Worm (Caenorhabditis elegans): Measurements from ENCODE around the gene nlp-20.

Gene nlp-20

DNA sequence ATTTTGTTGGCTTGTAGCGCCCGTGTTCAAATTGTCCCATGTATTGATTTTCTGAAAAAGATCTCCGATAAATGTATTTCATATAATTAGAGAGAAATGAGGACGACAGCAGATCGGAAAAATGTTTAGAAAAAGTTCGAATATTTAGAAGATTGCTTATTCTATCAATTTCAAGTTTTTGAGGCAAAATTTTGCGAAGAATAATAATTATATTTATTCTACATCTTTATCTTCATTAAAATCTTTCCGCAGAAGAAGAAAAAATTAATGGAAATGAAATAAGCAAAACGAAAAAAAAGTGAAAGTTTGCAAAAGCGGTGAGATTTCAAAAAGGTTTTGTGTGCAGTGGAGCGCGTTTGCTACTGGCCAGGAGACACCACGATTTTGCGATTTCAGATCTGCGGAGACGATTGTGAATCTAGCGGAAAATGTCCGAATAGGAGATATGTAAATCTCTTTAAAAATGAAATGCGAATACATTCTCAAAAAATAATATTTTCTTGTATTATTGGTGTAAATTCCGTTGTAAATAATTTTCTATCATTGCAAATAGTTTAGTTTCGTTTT, 11.4 kb upstream of the nlp-20 start, which contains the start of gene nrde-4 (continued):
- TF ChIP-seq hlh-8 (tag; optimal IDR thresholded peaks at IDR 0.05) = peak; percentile 60
- TF ChIP-seq dve-1 (tag; optimal IDR thresholded peaks at IDR 0.05) = peak; percentile 25
- TF ChIP-seq lim-6 (tag; optimal IDR thresholded peaks at IDR 0.05) = no peak
- no peak for TF ChIP-seq fkh-10 (GFP tag; optimal IDR thresholded peaks at IDR 0.05)
- TF ChIP-seq ceh-30 (tag; optimal IDR thresholded peaks at IDR 0.05) = peak; percentile 56
- TF ChIP-seq T23F11.4 (GFP tag; optimal IDR thresholded peaks at IDR 0.05) = no peak
- no peak for TF ChIP-seq madf-2 (tag; optimal IDR thresholded peaks at IDR 0.05)
- TF ChIP-seq hlh-15 (tag; optimal IDR thresholded peaks at IDR 0.05) = no peak
- TF ChIP-seq pros-1 (tag; optimal IDR thresholded peaks at IDR 0.05) = no peak
- no peak for TF ChIP-seq hlh-13 (GFP tag; optimal IDR thresholded peaks at IDR 0.05)
- TF ChIP-seq elt-2 (tag; optimal IDR thresholded peaks at IDR 0.05) = peak; percentile 43
- TF ChIP-seq unc-55 (GFP tag; optimal IDR thresholded peaks at IDR 0.05) = no peak
- TF ChIP-seq pqm-1 (tag; optimal IDR thresholded peaks at IDR 0.05) = no peak
- TF ChIP-seq pat-9 (tag; optimal IDR thresholded peaks at IDR 0.05) = no peak
- peak; percentile 58 for TF ChIP-seq ahr-1 (tag; optimal IDR thresholded peaks at IDR 0.05)
- TF ChIP-seq mec-3 (tag; optimal IDR thresholded peaks at IDR 0.05; ENCODE audit: borderline replicate concordance) = no peak
- TF ChIP-seq ref-2 (tag; optimal IDR thresholded peaks at IDR 0.05) = peak; percentile 76
- TF ChIP-seq Y22D7AL.16 (tag; optimal IDR thresholded peaks at IDR 0.05) = no peak
- TF ChIP-seq nhr-232 (tag; optimal IDR thresholded peaks at IDR 0.05) = no peak
- TF ChIP-seq gmeb-2 (tag; optimal IDR thresholded peaks at IDR 0.05) = no peak
- no peak for TF ChIP-seq sdc-2 (tag; optimal IDR thresholded peaks at IDR 0.05)
- TF ChIP-seq ztf-16 (tag; optimal IDR thresholded peaks at IDR 0.05) = no peak
- no peak for TF ChIP-seq pha-2 (tag; optimal IDR thresholded peaks at IDR 0.05)
- TF ChIP-seq ceh-34 (tag; optimal IDR thresholded peaks at IDR 0.05) = peak; percentile 54
- TF ChIP-seq odd-2 (tag; optimal IDR thresholded peaks at IDR 0.05) = no peak
- TF ChIP-seq lin-11 (tag; optimal IDR thresholded peaks at IDR 0.05) = no peak
- TF ChIP-seq fax-1 (tag; optimal IDR thresholded peaks at IDR 0.05) = peak; percentile 74
- TF ChIP-seq ceh-19 (GFP tag; optimal IDR thresholded peaks at IDR 0.05) = peak; percentile 27
- TF ChIP-seq ceh-6 (GFP tag; optimal IDR thresholded peaks at IDR 0.05) = no peak
- no peak for TF ChIP-seq che-1 (tag; optimal IDR thresholded peaks at IDR 0.05)
- peak; percentile 56 for TF ChIP-seq zip-5 (tag; optimal IDR thresholded peaks at IDR 0.05)
- no peak for TF ChIP-seq K09A11.1 (tag; optimal IDR thresholded peaks at IDR 0.05; ENCODE audit: insufficient read depth)
- TF ChIP-seq sox-2 (GFP tag; IDR thresholded peaks at IDR 0.05) = no peak
- TF ChIP-seq sox-4 (tag; optimal IDR thresholded peaks at IDR 0.05) = no peak
- TF ChIP-seq tbx-2 (tag; optimal IDR thresholded peaks at IDR 0.05) = peak; percentile 89
- peak; percentile 100 for TF ChIP-seq C08G9.2 (tag; optimal IDR thresholded peaks at IDR 0.05)
- TF ChIP-seq ttx-3 (tag; optimal IDR thresholded peaks at IDR 0.05) = no peak
- no peak for TF ChIP-seq ceh-9 (tag; optimal IDR thresholded peaks at IDR 0.05)
- TF ChIP-seq rnt-1 (tag; optimal IDR thresholded peaks at IDR 0.05) = peak; percentile 78
- no peak for TF ChIP-seq ceh-22 (tag; optimal IDR thresholded peaks at IDR 0.05)
- peak; percentile 45 for TF ChIP-seq ets-4 (tag; optimal IDR thresholded peaks at IDR 0.05)
- TF ChIP-seq tbx-7 (tag; optimal IDR thresholded peaks at IDR 0.05) = peak; percentile 46
- peak; percentile 52 for TF ChIP-seq nfya-1 (tag; optimal IDR thresholded peaks at IDR 0.05)
- no peak for TF ChIP-seq npax-4 (tag; optimal IDR thresholded peaks at IDR 0.05)
- TF ChIP-seq hlh-6 (tag; optimal IDR thresholded peaks at IDR 0.05) = no peak
- TF ChIP-seq K02D7.2 (tag; optimal IDR thresholded peaks at IDR 0.05) = no peak
- peak; percentile 41 for TF ChIP-seq unc-42 (tag; optimal IDR thresholded peaks at IDR 0.05)
- TF ChIP-seq pha-4 (tag; optimal IDR thresholded peaks at IDR 0.05) = no peak
